Fruit fly (Drosophila melanogaster): ENCODE results near the gene Lrrk.

DNA sequence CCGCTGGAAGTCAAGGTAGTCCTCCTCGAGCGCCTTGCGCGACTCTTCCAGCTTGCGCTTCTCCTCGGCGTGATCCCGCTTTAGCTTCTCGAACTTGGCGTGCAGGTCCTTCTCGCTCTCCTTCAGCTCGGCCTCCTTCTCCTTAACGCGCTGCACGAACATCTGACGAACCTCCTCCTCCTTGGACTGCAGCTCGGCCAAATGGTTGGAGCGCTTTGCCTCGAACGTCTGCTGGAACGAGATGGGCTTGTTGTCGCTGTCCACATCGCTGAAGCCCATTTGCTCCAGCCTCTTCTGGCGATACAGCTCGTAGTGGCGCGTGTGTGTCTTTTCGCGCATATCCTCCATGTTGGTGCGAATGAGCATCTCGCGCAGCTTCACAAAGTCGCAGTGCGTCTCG is 48.9 kb upstream of the Lrrk start:
- no peak for TF ChIP-seq CG4496 (GFP tag; IDR thresholded peaks at IDR 0.05)
- TF ChIP-seq EcR (GFP tag; optimal IDR thresholded peaks at IDR 0.05): no peak
- TF ChIP-seq Pif1A (GFP tag; optimal IDR thresholded peaks at IDR 0.05): no peak
- TF ChIP-seq Pif1B (GFP tag; optimal IDR thresholded peaks at IDR 0.05): no peak
- no peak for TF ChIP-seq D1 (tag; optimal IDR thresholded peaks at IDR 0.05)
- no peak for TF ChIP-seq CG34367 (tag; optimal IDR thresholded peaks at IDR 0.05)
- no peak for TF ChIP-seq CG14655 (GFP tag; optimal IDR thresholded peaks at IDR 0.05)
- no peak for TF ChIP-seq CG13204 (GFP tag; optimal IDR thresholded peaks at IDR 0.05)
- TF ChIP-seq CG15710 (tag; optimal IDR thresholded peaks at IDR 0.05): no peak
- TF ChIP-seq rn (GFP tag; IDR thresholded peaks at IDR 0.05): no peak
- no peak for TF ChIP-seq CG8301 (tag; optimal IDR thresholded peaks at IDR 0.05)
- TF ChIP-seq CG8159 (tag; optimal IDR thresholded peaks at IDR 0.05): no peak
- TF ChIP-seq fd96Ca (GFP tag; IDR thresholded peaks at IDR 0.05): no peak
- TF ChIP-seq CG9948 (tag; optimal IDR thresholded peaks at IDR 0.05): no peak

Data from whole organism, pupa.